Fruit fly (Drosophila melanogaster): ENCODE measurements around the gene CG5078.

CG5078 gene

DNA sequence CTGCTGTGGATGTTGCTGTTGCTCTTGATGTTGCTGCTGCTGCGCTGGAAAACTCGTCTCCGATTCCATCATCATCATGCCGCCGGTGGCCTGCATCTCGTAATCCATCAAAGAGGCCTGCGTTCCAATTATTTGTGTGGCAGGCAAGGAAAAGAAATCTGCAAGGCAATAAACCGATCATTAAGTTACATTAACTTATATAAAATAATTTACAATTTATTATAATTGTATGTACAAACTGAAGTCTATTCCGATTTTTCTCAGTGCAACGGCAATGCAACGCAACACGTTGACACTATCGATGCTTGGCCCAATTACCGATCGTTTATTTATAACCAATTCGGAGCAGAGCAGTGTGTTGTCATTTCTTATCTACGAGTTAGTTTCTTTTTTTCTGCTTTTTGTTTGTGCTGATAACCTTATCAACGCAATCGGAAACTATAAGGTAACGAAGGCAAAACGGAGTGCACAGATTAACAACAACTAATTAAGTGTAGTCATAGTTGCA, 34.8 kb upstream of the CG5078 start (continued):
- no peak for TF ChIP-seq Sin3A (optimal IDR thresholded peaks at IDR 0.05)
- TF ChIP-seq sens-2 (GFP tag; IDR thresholded peaks at IDR 0.05), result peak; percentile 44; the same call in 1 of the 2 replicates
- peak; percentile 74 for TF ChIP-seq dmrt99B (tag; optimal IDR thresholded peaks at IDR 0.05)
- TF ChIP-seq CG6254 (GFP tag; optimal IDR thresholded peaks at IDR 0.05), result peak; percentile 71
- TF ChIP-seq so (GFP tag; IDR thresholded peaks at IDR 0.05), result no peak
- no peak for TF ChIP-seq CG8765 (GFP tag; IDR thresholded peaks at IDR 0.05)
- no peak for TF ChIP-seq kni (GFP tag; optimal IDR thresholded peaks at IDR 0.05)
- TF ChIP-seq Sox102F (GFP tag; optimal IDR thresholded peaks at IDR 0.05), result peak; percentile 67
- peak; percentile 49 for TF ChIP-seq CG12104 (GFP tag; optimal IDR thresholded peaks at IDR 0.05)
- peak in 1 of 2 experiments; percentile 66 for TF ChIP-seq bsh (GFP tag; optimal IDR thresholded peaks at IDR 0.05)
- peak; percentile 74 for TF ChIP-seq dysf (GFP tag; IDR thresholded peaks at IDR 0.05)
- no peak for TF ChIP-seq CG10462 (GFP tag; optimal IDR thresholded peaks at IDR 0.05)
- no peak for TF ChIP-seq D (optimal IDR thresholded peaks at IDR 0.05)
- TF ChIP-seq D (GFP tag; optimal IDR thresholded peaks at IDR 0.05), result peak; percentile 32
- TF ChIP-seq CG9609 (GFP tag; optimal IDR thresholded peaks at IDR 0.05), result no peak
- TF ChIP-seq peb (GFP tag; IDR thresholded peaks at IDR 0.05), result peak; percentile 9; the same call in 1 of the 2 replicates
- peak; percentile 13 for TF ChIP-seq Hr3 (GFP tag; optimal IDR thresholded peaks at IDR 0.05)
- TF ChIP-seq CG3065 (GFP tag; optimal IDR thresholded peaks at IDR 0.05), result no peak
- no peak for TF ChIP-seq zen (tag; optimal IDR thresholded peaks at IDR 0.05)
- no peak for TF ChIP-seq ab (GFP tag; optimal IDR thresholded peaks at IDR 0.05)
- TF ChIP-seq Doc3 (GFP tag; IDR thresholded peaks at IDR 0.05; ENCODE audit: partially characterized antibody), result no peak
- no peak for TF ChIP-seq CG15601 (tag; optimal IDR thresholded peaks at IDR 0.05)
- TF ChIP-seq Gsc (GFP tag; IDR thresholded peaks at IDR 0.05), result no peak
- peak; percentile 26; the same call in 1 of the 2 replicates for TF ChIP-seq ap (GFP tag; IDR thresholded peaks at IDR 0.05)
- TF ChIP-seq grau (tag; optimal IDR thresholded peaks at IDR 0.05), result peak; percentile 16
- TF ChIP-seq Nf-YA (GFP tag; IDR thresholded peaks at IDR 0.05), result peak; percentile 53; the same call in 1 of the 2 replicates
- TF ChIP-seq br (optimal IDR thresholded peaks at IDR 0.05), result no peak
- no peak for TF ChIP-seq Fer2 (tag; optimal IDR thresholded peaks at IDR 0.05)
- TF ChIP-seq Mad (GFP tag; optimal IDR thresholded peaks at IDR 0.05), result peak; percentile 13
- no peak for TF ChIP-seq CG10959 (GFP tag; IDR thresholded peaks at IDR 0.05)
- no peak for TF ChIP-seq ham (GFP tag; IDR thresholded peaks at IDR 0.05)
- no peak for TF ChIP-seq CG2120 (GFP tag; optimal IDR thresholded peaks at IDR 0.05)
- TF ChIP-seq ac (GFP tag; optimal IDR thresholded peaks at IDR 0.05), result peak; percentile 30
- TF ChIP-seq CG11247 (GFP tag; IDR thresholded peaks at IDR 0.05), result no peak
- no peak for TF ChIP-seq CG10431 (GFP tag; optimal IDR thresholded peaks at IDR 0.05)
- no peak for TF ChIP-seq kay (GFP tag; optimal IDR thresholded peaks at IDR 0.05)
- peak; percentile 76 for TF ChIP-seq Med (GFP tag)
- no peak for TF ChIP-seq Ets97D (GFP tag; optimal IDR thresholded peaks at IDR 0.05)
- no peak for TF ChIP-seq CG3838 (GFP tag; optimal IDR thresholded peaks at IDR 0.05)
- TF ChIP-seq CG10543 (GFP tag; optimal IDR thresholded peaks at IDR 0.05), result no peak
- peak; percentile 37 for TF ChIP-seq CG1529 (GFP tag; optimal IDR thresholded peaks at IDR 0.05)
- TF ChIP-seq chif (GFP tag; optimal IDR thresholded peaks at IDR 0.05), result no peak
- TF ChIP-seq hbn (GFP tag; IDR thresholded peaks at IDR 0.05; ENCODE audit: partially characterized antibody), result no peak
- no peak for TF ChIP-seq tup (GFP tag; optimal IDR thresholded peaks at IDR 0.05)
- TF ChIP-seq pum (GFP tag; optimal IDR thresholded peaks at IDR 0.05), result no peak
- TF ChIP-seq CG32532 (GFP tag; IDR thresholded peaks at IDR 0.05), result peak; percentile 27; the same call in 1 of the 2 replicates
- TF ChIP-seq Camta (GFP tag; optimal IDR thresholded peaks at IDR 0.05), result no peak
- no peak for TF ChIP-seq cas (GFP tag; IDR thresholded peaks at IDR 0.05)
- TF ChIP-seq danr (GFP tag; IDR thresholded peaks at IDR 0.05), result 0 out of 2 replicates have a peak, but pooled peaks have one; percentile 26
- TF ChIP-seq CG8089 (GFP tag; optimal IDR thresholded peaks at IDR 0.05), result no peak
- no peak for TF ChIP-seq CG15073 (GFP tag; optimal IDR thresholded peaks at IDR 0.05)
- peak; percentile 58 for TF ChIP-seq gem (tag; optimal IDR thresholded peaks at IDR 0.05)
- no peak for TF ChIP-seq Dip3 (GFP tag; optimal IDR thresholded peaks at IDR 0.05)
